Worm (Caenorhabditis elegans) whole organism, L4 larva: ENCODE measurements around the gene Y32B12B.2.

Source experiments
- F10B5.3 ChIP-seq: sonication (generic microtip); optimal IDR thresholded peaks from 2 replicates; lab custom pipeline; 2016; ENCODE audit warnings: mild to moderate bottlenecking, missing genetic modification characterization, missing compliant biosample characterization
- aha-1 ChIP-seq: fragments of 150-350 bp; peaks from one replicate; lab custom pipeline; 2014; ENCODE audit warnings: missing biosample characterization, missing genetic modification characterization
- ama-1 ChIP-seq: fragments of 150-350 bp; optimal IDR thresholded peaks from 2 replicates; lab custom pipeline; 2014; ENCODE audit warnings: inconsistent platforms, mixed read lengths
- dmd-6 ChIP-seq: fragments of 200-800 bp; sonication (Bioruptor generic); IDR thresholded peaks from 2 replicates; pipeline ENCODE4 v1.3.6; 2022; ENCODE audit warnings: missing genetic modification reagents, missing genetic modification characterization, missing compliant biosample characterization
- dmd-8 ChIP-seq: fragments of 200-800 bp; sonication (Bioruptor generic); IDR thresholded peaks from 2 replicates; pipeline ENCODE4 v1.3.6; 2022; ENCODE audit warnings: missing genetic modification characterization, missing compliant biosample characterization
- duxl-1 ChIP-seq: sonication (generic microtip); optimal IDR thresholded peaks from 2 replicates; lab custom pipeline; 2016; ENCODE audit warnings: mild to moderate bottlenecking, missing genetic modification characterization, moderate library complexity, missing compliant biosample characterization; ENCODE audit not compliant: poor library complexity
- dve-1 ChIP-seq: sonication (generic microtip); optimal IDR thresholded peaks from 2 replicates; lab custom pipeline; 2017; ENCODE audit warnings: antibody characterized with exemption, mild to moderate bottlenecking, missing genetic modification characterization, missing compliant biosample characterization; ENCODE audit not compliant: insufficient read depth
- hlh-11 ChIP-seq: fragments of 200-800 bp; sonication (Bioruptor generic); optimal IDR thresholded peaks from 2 replicates; lab custom pipeline; 2018; ENCODE audit warnings: mild to moderate bottlenecking, missing genetic modification characterization, missing compliant biosample characterization
- hlh-30 ChIP-seq: sonication (generic microtip); optimal IDR thresholded peaks from 2 replicates; lab custom pipeline; 2017; ENCODE audit warnings: antibody characterized with exemption, mild to moderate bottlenecking, missing genetic modification characterization, missing compliant biosample characterization; ENCODE audit not compliant: insufficient read depth
- mdt-29 ChIP-seq: fragments of 200-800 bp; sonication (Bioruptor generic); IDR thresholded peaks from 2 replicates; pipeline ENCODE4 v1.3.6; 2022; ENCODE audit warnings: missing genetic modification reagents, missing genetic modification characterization, missing compliant biosample characterization
- sdz-12 ChIP-seq: fragments of 200-800 bp; sonication (Bioruptor generic); optimal IDR thresholded peaks from 2 replicates; lab custom pipeline; 2018; ENCODE audit warnings: mild to moderate bottlenecking, missing genetic modification characterization, missing compliant biosample characterization
- tra-1 ChIP-seq: fragments of 200-800 bp; sonication (Bioruptor generic); IDR thresholded peaks from 2 replicates; pipeline ENCODE4 v1.3.6; 2022; ENCODE audit warnings: missing genetic modification reagents, missing genetic modification characterization, missing compliant biosample characterization
- ztf-7 ChIP-seq: fragments of 150-350 bp; optimal IDR thresholded peaks from 2 replicates; lab custom pipeline; 2014; ENCODE audit warnings: missing biosample characterization, missing genetic modification characterization

The Y32B12B.2 gene

ce11 chrV:16598437-16598836, 60.2 kb downstream of the Y32B12B.2 start:
- TF ChIP-seq hlh-11 (tag; lab: Kevin White, UChicago) (peak; percentile 66), mdt-29 (GFP tag; lab: Robert Waterston, UW) (peak; percentile 95), tra-1 (GFP tag; lab: Robert Waterston, UW) (0 out of 2 replicates have a peak, but pooled peaks have one; percentile 35), F10B5.3 (tag; lab: Kevin White, UChicago) (no peak), ztf-7 (tag; lab: Kevin White, UChicago) (no peak), dmd-8 (no peak), dve-1 (tag; lab: Kevin White, UChicago) (peak; percentile 38), duxl-1 (tag; lab: Kevin White, UChicago) (no peak), sdz-12 (GFP tag; lab: Kevin White, UChicago) (no peak), ama-1 (lab: Kevin White, UChicago) (no peak), aha-1 (tag; lab: Kevin White, UChicago) (peak; percentile 1), dmd-6 (GFP tag; lab: Robert Waterston, UW) (peak; percentile 14; the same call in 1 of the 2 replicates), hlh-30 (tag; lab: Kevin White, UChicago) (peak; percentile 64)
